Worm (Caenorhabditis elegans): ENCODE results near the gene sre-24.

sre-24 gene

DNA sequence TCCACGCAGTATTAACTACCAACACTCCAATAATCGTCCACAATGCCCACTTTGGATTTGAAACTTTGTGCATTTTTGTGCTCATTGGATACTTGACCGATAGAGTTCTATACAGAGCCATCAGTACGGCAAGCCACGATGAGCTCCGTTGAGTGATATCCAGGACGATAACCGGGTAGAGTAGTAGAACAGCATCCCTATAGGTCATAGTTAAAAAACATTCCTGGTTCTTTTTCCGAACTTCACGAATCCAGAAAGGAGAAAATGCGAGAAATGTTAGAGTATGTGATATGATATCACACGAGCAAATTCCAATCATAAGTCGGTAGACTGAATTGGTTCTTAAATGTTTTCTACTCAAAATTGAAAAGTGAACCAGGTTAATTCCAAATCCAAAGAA is 3.8 kb downstream of the sre-24 start:
- TF ChIP-seq nhr-12 (tag; optimal IDR thresholded peaks at IDR 0.05) (no peak), lin-15B (tag; optimal IDR thresholded peaks at IDR 0.05) (no peak)

DNA sequence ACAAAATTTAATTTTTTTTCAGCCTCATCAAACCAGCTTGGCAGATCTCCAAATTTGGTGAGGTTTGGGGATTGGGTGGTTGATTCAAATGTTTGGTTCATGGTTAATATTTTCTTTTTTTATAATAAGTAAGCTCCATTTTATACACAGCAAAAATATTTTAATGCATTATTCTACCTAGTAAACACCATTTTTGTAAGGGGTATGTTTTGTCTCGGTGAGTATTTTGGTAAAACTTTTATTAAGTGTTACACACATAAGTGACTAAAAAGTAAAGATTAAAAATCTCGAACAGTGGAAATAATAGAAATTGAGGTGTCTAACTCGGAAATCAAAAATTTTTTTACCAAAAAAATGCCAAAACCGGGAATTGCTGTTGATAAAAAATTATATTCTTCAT is 4.2 kb downstream of the sre-24 start, which contains the start of gene srw-4:
TSS of gene srw-4 (minus strand) at position 101 of the 400 bp plus-strand sequence.
- no peak for TF ChIP-seq elt-1 (tag; optimal IDR thresholded peaks at IDR 0.05)

DNA sequence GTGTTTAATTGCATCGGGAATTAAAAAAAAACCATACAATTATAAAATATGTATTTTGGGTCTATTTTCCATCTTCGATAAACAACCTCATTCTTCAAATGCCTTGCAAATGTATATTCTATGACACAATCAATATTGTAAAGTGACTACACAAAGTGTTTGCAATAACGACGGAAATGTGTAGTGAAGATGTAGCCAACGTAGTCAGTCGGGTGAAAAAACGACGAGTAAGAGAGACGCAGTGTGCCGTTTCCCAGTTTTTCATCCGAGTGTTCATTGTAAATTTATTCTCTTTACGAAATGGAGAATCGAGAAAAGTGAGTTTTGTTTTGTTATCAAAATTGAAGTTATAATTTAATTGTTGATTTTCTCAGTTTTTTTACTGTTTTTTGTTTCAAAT is 7.4 kb downstream of the sre-24 start, which contains the start of gene F37B4.15:
TSS of gene F37B4.15 (plus strand) at position 301 of the 400 bp plus-strand sequence.
- TF ChIP-seq lin-39 (tag; optimal IDR thresholded peaks at IDR 0.05) (no peak), egl-5 (tag; optimal IDR thresholded peaks at IDR 0.05) (no peak), nhr-25 (tag; optimal IDR thresholded peaks at IDR 0.05) (no peak), tbx-2 (tag; optimal IDR thresholded peaks at IDR 0.05) (no peak), ztf-4 (tag; optimal IDR thresholded peaks at IDR 0.05) (no peak), pqm-1 (tag; optimal IDR thresholded peaks at IDR 0.05) (no peak), mdl-1 (tag; optimal IDR thresholded peaks at IDR 0.05) (no peak)

DNA sequence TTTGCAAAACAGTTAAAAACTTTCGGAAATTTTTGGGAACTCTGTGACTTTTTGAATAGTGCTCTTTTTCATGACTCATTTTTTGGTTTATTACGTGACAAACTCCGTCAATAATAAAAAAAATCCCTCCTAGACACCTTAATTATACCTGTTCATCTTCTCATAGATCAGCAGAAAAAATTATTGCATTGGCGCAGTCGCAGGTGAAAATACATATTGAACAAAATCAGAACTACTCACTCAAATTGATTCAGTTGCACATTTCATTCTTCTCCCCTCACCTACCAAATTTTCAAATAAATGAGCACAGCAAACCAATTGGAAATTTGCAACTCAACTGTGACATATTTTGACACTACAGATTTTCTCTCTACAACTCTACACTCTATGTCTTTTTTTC is 8.5 kb downstream of the sre-24 start, which contains the start of gene srh-127:
TSS of gene srh-127 (plus strand) at position 301 of the 400 bp plus-strand sequence.
- TF ChIP-seq unc-39 (tag; optimal IDR thresholded peaks at IDR 0.05) (no peak), mdl-1 (tag; optimal IDR thresholded peaks at IDR 0.05) (no peak), ztf-11 (tag; optimal IDR thresholded peaks at IDR 0.05) (no peak), fkh-2 (tag; optimal IDR thresholded peaks at IDR 0.05) (no peak), tbx-2 (tag; optimal IDR thresholded peaks at IDR 0.05) (no peak)

DNA sequence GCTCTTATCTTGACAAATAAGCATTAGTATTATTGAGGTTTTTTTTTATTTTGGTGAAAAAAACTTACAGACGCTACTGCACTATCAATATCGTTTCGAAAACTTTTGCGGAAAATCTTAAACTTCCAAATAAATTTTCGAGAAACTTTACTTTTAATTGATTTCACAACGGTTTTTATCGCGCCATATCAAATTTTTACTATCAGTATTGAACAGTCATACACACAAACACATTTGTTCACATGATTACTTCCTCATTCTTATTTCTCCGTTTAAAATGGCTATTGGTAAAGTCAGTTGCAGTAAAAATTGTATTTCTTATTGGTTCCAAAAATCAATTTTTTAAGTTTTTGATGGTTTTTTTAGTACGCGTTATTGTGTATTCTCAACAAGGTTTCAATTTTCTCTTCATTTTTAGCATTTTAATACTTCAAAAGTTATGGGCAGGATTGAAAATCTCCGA is 11.7 kb downstream of the sre-24 start, which contains the start of gene pals-32:
TSS of gene pals-32 (plus strand) at position 413 of the 463 bp plus-strand sequence.
- no peak for TF ChIP-seq egl-27 (tag; optimal IDR thresholded peaks at IDR 0.05)
- TF ChIP-seq elt-2 (tag; optimal IDR thresholded peaks at IDR 0.05) = peak; percentile 51
- no peak for TF ChIP-seq ama-1 (optimal IDR thresholded peaks at IDR 0.05)
- TF ChIP-seq mdl-1 (tag; optimal IDR thresholded peaks at IDR 0.05) = no peak

DNA sequence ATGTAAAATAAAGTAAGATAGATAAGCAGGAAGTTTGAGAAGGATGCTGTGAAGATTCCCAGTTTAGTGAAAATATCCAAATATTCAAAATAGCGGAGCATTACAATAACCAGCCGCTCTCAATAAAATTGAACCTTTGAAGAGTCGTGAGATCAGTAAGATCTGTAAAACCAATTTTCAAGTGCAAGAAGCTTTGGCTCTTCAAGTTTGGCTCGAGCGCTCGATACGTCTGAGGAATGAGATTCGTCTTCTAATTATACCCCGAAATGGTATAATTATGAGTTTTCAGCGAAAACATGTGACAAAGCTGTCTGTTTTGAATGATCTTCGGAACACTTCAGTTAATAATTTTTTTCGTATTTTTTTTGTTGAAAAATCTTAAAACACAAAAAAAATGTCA is 15.4 kb downstream of the sre-24 start, which contains the start of gene str-46:
TSS of gene str-46 (minus strand) at position 101 of the 400 bp plus-strand sequence.
- TF ChIP-seq lsy-12 (tag; optimal IDR thresholded peaks at IDR 0.05) (no peak), fos-1 (tag; optimal IDR thresholded peaks at IDR 0.05) (no peak), ztf-11 (tag; optimal IDR thresholded peaks at IDR 0.05) (no peak)

DNA sequence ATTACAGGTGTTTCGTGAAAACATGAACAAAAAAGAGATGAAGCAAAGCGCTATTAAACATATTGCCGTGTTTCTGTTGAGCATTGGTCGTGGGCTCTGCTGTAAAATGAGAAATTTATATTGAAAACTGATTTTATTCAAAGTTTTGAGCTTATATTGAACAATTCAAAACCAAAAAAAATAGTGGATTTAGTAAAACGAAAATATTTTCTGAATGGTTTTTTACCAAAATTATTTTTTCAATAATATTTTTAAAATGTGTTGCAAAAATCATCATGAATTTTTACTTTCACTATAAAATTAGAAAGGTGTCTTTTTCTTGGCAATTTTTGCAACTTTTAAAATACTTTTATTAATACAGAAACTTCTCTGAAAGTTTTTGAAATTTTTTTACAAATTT is 18.7 kb downstream of the sre-24 start, which contains the start of gene C31B8.7:
TSS of gene C31B8.7 (minus strand) at position 101 of the 400 bp plus-strand sequence.
- TF ChIP-seq fos-1 (tag; optimal IDR thresholded peaks at IDR 0.05) (no peak), nhr-77 (tag; optimal IDR thresholded peaks at IDR 0.05) (no peak)

DNA sequence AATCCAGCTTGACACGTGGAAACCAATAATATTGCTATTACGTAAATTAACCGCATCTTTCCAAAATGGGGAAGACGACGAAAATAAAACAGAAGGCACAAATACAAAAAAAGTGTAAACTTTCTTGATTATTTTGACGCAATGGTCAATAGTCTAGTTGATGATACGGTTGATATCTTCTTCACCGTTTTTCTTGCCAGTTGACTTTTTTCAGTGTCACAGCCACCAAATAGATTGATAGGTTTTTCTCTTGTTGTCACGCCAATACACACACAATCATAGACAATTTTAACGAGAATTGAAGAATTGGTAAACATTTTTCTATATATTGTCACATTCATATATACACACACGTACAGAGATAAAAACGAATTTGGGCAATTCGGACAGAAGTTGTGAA is 25.0 kb downstream of the sre-24 start, which contains the start of gene zmp-3:
TSS of gene zmp-3 (minus strand) at position 101 of the 400 bp plus-strand sequence.
- TF ChIP-seq nfya-1 (tag; optimal IDR thresholded peaks at IDR 0.05; ENCODE audit: insufficient read depth) (no peak), tbx-2 (tag; optimal IDR thresholded peaks at IDR 0.05) (no peak), jun-1 (tag; optimal IDR thresholded peaks at IDR 0.05) (no peak), zag-1 (tag; optimal IDR thresholded peaks at IDR 0.05) (no peak), pha-4 (tag; optimal IDR thresholded peaks at IDR 0.05) (no peak), nhr-76 (tag; optimal IDR thresholded peaks at IDR 0.05) (no peak), unc-39 (tag; optimal IDR thresholded peaks at IDR 0.05) (no peak), ZK546.5 (tag; optimal IDR thresholded peaks at IDR 0.05) (no peak), ztf-11 (tag; optimal IDR thresholded peaks at IDR 0.05) (no peak), nhr-67 (tag; optimal IDR thresholded peaks at IDR 0.05) (no peak), lsy-12 (tag; optimal IDR thresholded peaks at IDR 0.05) (no peak), elt-1 (tag; optimal IDR thresholded peaks at IDR 0.05) (no peak), nhr-237 (tag; optimal IDR thresholded peaks at IDR 0.05) (no peak), ama-1 (optimal IDR thresholded peaks at IDR 0.05) (no peak), ceh-28 (tag; optimal IDR thresholded peaks at IDR 0.05) (no peak), mdl-1 (tag; optimal IDR thresholded peaks at IDR 0.05) (no peak), nhr-43 (tag; optimal IDR thresholded peaks at IDR 0.05; ENCODE audit: poor library complexity, severe bottlenecking) (no peak), nhr-12 (tag; optimal IDR thresholded peaks at IDR 0.05) (no peak), nhr-28 (tag; optimal IDR thresholded peaks at IDR 0.05) (no peak)
